Worm (Caenorhabditis elegans) whole organism, early embryonic: ENCODE results near the gene R07E5.19.

Source experiments
- ama-1 ChIP-seq: fragments of 150-350 bp; optimal IDR thresholded peaks from 2 replicates; lab custom pipeline; 2014
- flt-1 ChIP-seq: fragments of 200-800 bp; sonication (Bioruptor generic); IDR thresholded peaks from 2 replicates; pipeline ENCODE4 v1.3.6; 2022; ENCODE audit warnings: missing genetic modification characterization, missing compliant biosample characterization

- no peak for TF ChIP-seq flt-1
- no peak for TF ChIP-seq ama-1
Measured at ce11 chrIII:4372894-4373293, 45.0 kb downstream of the R07E5.19 start.
